Fruit fly (Drosophila melanogaster): ENCODE results near the gene CG1722.

dm6 chrX:21265391-21265790, 14.4 kb upstream of the CG1722 start:
- no peak for TF ChIP-seq Dref (GFP tag; IDR thresholded peaks at IDR 0.05)
- no peak for TF ChIP-seq inv (GFP tag; IDR thresholded peaks at IDR 0.05; ENCODE audit: partially characterized antibody)
- TF ChIP-seq gem (tag; optimal IDR thresholded peaks at IDR 0.05), result peak; percentile 34
- no peak for TF ChIP-seq esg (GFP tag; conservative IDR thresholded peaks at IDR 0.05)
- TF ChIP-seq CG17361 (GFP tag; IDR thresholded peaks at IDR 0.05), result no peak

All from whole organism, embryonic.